Fruit fly (Drosophila melanogaster) whole organism, embryonic: ENCODE results near the gene Rab26.

Experiments used
- C15 ChIP-seq: fragments of 200-800 bp; sonication (Bioruptor generic); IDR thresholded peaks from 3 replicates; pipeline ENCODE4 v1.3.6; 2022; ENCODE audit warnings: missing biosample characterization, missing genetic modification characterization
- CG12219 ChIP-seq: fragments of 200-800 bp; sonication (Bioruptor generic); optimal IDR thresholded peaks from 3 replicates; lab custom pipeline; 2018; ENCODE audit warnings: missing biosample characterization, mild to moderate bottlenecking, missing genetic modification characterization
- CG12299 ChIP-seq: fragments of 200-800 bp; sonication (Bioruptor generic); optimal IDR thresholded peaks from 2 replicates; lab custom pipeline; 2018; ENCODE audit warnings: missing biosample characterization, mild to moderate bottlenecking, missing genetic modification characterization
- CG13894 ChIP-seq: fragments of 200-800 bp; sonication (Bioruptor generic); optimal IDR thresholded peaks from 3 replicates; lab custom pipeline; 2018; ENCODE audit warnings: missing biosample characterization, mild to moderate bottlenecking, missing genetic modification characterization, moderate library complexity
- CG14667 ChIP-seq: fragments of 200-800 bp; sonication (Bioruptor generic); IDR thresholded peaks from 2 replicates; pipeline ENCODE4 v1.3.6; 2022; ENCODE audit warnings: missing biosample characterization, missing genetic modification characterization
- CG14710 ChIP-seq: fragments of 200-800 bp; sonication (Bioruptor generic); optimal IDR thresholded peaks from 3 replicates; lab custom pipeline; 2019; ENCODE audit warnings: missing biosample characterization, mild to moderate bottlenecking, missing genetic modification characterization, moderate library complexity
- CG1792 ChIP-seq: fragments of 200-800 bp; sonication (Bioruptor generic); optimal IDR thresholded peaks from 2 replicates; lab custom pipeline; 2016; ENCODE audit warnings: missing biosample characterization, missing genetic modification characterization
- CG2889 ChIP-seq: fragments of 200-800 bp; sonication (Bioruptor generic); IDR thresholded peaks from 3 replicates; pipeline ENCODE4 v1.3.6; 2022; ENCODE audit warnings: missing biosample characterization, missing genetic modification characterization
- CG3838 ChIP-seq: fragments of 200-800 bp; sonication (Bioruptor generic); optimal IDR thresholded peaks from 3 replicates; lab custom pipeline; 2016; ENCODE audit warnings: missing biosample characterization, missing genetic modification characterization
- CG7556 ChIP-seq: fragments of 200-800 bp; sonication (Bioruptor generic); optimal IDR thresholded peaks from 2 replicates; lab custom pipeline; 2017; ENCODE audit warnings: missing biosample characterization, mild to moderate bottlenecking, missing genetic modification characterization
- CG7839 ChIP-seq: fragments of 200-800 bp; sonication (Bioruptor generic); optimal IDR thresholded peaks from 3 replicates; lab custom pipeline; 2018; ENCODE audit warnings: missing biosample characterization, mild to moderate bottlenecking, missing genetic modification characterization, moderate library complexity
- CG7963 ChIP-seq: fragments of 200-800 bp; sonication (Bioruptor generic); IDR thresholded peaks from 3 replicates; pipeline ENCODE4 v1.3.6; 2022; ENCODE audit warnings: missing biosample characterization, missing genetic modification characterization; ENCODE audit not compliant: partially characterized antibody
- CG8089 ChIP-seq: fragments of 200-800 bp; sonication (Bioruptor generic); optimal IDR thresholded peaks from 3 replicates; lab custom pipeline; 2016; ENCODE audit warnings: missing biosample characterization, missing genetic modification characterization
- Chrac-16 ChIP-seq: fragments of 200-800 bp; sonication (Bioruptor generic); optimal IDR thresholded peaks from 3 replicates; lab custom pipeline; 2016; ENCODE audit warnings: missing biosample characterization, missing genetic modification characterization
- CrebB ChIP-seq: fragments of 200-800 bp; sonication (Bioruptor generic); optimal IDR thresholded peaks from 3 replicates; lab custom pipeline; 2018; ENCODE audit warnings: missing biosample characterization, mild to moderate bottlenecking, missing genetic modification characterization
- Deaf1 ChIP-seq: fragments of 200-800 bp; optimal IDR thresholded peaks from 3 replicates; lab custom pipeline; 2019; ENCODE audit warnings: missing biosample characterization, mild to moderate bottlenecking, missing genetic modification characterization, moderate library complexity
- Dek ChIP-seq: fragments of 200-800 bp; sonication (Bioruptor generic); optimal IDR thresholded peaks from 3 replicates; lab custom pipeline; 2019; ENCODE audit warnings: missing biosample characterization, mild to moderate bottlenecking, missing genetic modification characterization, moderate library complexity
- Doc2 ChIP-seq: fragments of 200-800 bp; sonication (Bioruptor generic); IDR thresholded peaks from 2 replicates; pipeline ENCODE4 v1.3.6; 2022; ENCODE audit warnings: missing biosample characterization, missing genetic modification characterization
- Ets65A ChIP-seq: fragments of 200-800 bp; sonication (Bioruptor generic); peaks from one replicate; lab custom pipeline; 2016; ENCODE audit warnings: missing biosample characterization, missing genetic modification characterization
- Fer3 ChIP-seq: fragments of 200-800 bp; sonication (Bioruptor generic); optimal IDR thresholded peaks from 2 replicates; lab custom pipeline; 2018; ENCODE audit warnings: missing biosample characterization, mild to moderate bottlenecking, missing genetic modification characterization, moderate library complexity
- HHEX ChIP-seq: fragments of 200-800 bp; sonication (Bioruptor generic); optimal IDR thresholded peaks from 3 replicates; lab custom pipeline; 2017; ENCODE audit warnings: missing biosample characterization, mild to moderate bottlenecking, missing genetic modification characterization, missing genetic modification reagents
- Hr3 ChIP-seq: fragments of 200-800 bp; sonication (Bioruptor generic); optimal IDR thresholded peaks from 3 replicates; lab custom pipeline; 2016; ENCODE audit warnings: missing biosample characterization, missing genetic modification characterization
- Meics ChIP-seq: fragments of 200-800 bp; sonication (Bioruptor generic); optimal IDR thresholded peaks from 2 replicates; lab custom pipeline; 2017; ENCODE audit warnings: missing biosample characterization, mild to moderate bottlenecking, missing genetic modification characterization
- Mrtf ChIP-seq: fragments of 200-800 bp; sonication (Bioruptor generic); IDR thresholded peaks from 3 replicates; pipeline ENCODE4 v1.3.6; 2022; ENCODE audit warnings: missing biosample characterization, missing genetic modification characterization
- Neu2 ChIP-seq: fragments of 200-800 bp; sonication (Bioruptor generic); optimal IDR thresholded peaks from 3 replicates; lab custom pipeline; 2016; ENCODE audit warnings: missing biosample characterization, missing genetic modification characterization, borderline replicate concordance
- Oaz ChIP-seq: fragments of 200-800 bp; sonication (Bioruptor generic); IDR thresholded peaks from 2 replicates; pipeline ENCODE4 v1.3.6; 2022; ENCODE audit warnings: missing biosample characterization, missing genetic modification characterization
- bowl ChIP-seq: fragments of 200-800 bp; sonication (Bioruptor generic); IDR thresholded peaks from 2 replicates; pipeline ENCODE4 v1.3.6; 2022; ENCODE audit warnings: missing biosample characterization, missing genetic modification characterization
- caup ChIP-seq: fragments of 200-800 bp; sonication (Bioruptor generic); optimal IDR thresholded peaks from 3 replicates; lab custom pipeline; 2017; ENCODE audit warnings: missing biosample characterization, mild to moderate bottlenecking, missing genetic modification characterization, moderate library complexity; ENCODE audit not compliant: severe bottlenecking
- chinmo ChIP-seq: fragments of 200-800 bp; sonication (Bioruptor generic); IDR thresholded peaks from 4 replicates; pipeline ENCODE4 v1.3.6; 2022; ENCODE audit warnings: missing biosample characterization, missing genetic modification characterization; ENCODE audit not compliant: partially characterized antibody
- corto ChIP-seq: fragments of 200-800 bp; sonication (Bioruptor generic); optimal IDR thresholded peaks from 2 replicates; lab custom pipeline; 2016; ENCODE audit warnings: missing biosample characterization, mild to moderate bottlenecking, missing genetic modification characterization, moderate library complexity
- crc ChIP-seq: fragments of 200-800 bp; sonication (Bioruptor generic); optimal IDR thresholded peaks from 2 replicates; lab custom pipeline; 2016; ENCODE audit warnings: missing biosample characterization, missing genetic modification characterization
- crp ChIP-seq, 2 experiments: fragments of 200-800 bp; sonication (Bioruptor generic); optimal IDR thresholded peaks; 2 replicates in 1 of 2; 3 replicates in 1 of 2; lab custom pipeline; 2017; ENCODE audit warnings: missing biosample characterization in 2 of 2, missing genetic modification characterization in 2 of 2, mild to moderate bottlenecking in 1 of 2, moderate library complexity in 1 of 2
- ems ChIP-seq: fragments of 200-800 bp; sonication (Bioruptor generic); optimal IDR thresholded peaks from 3 replicates; lab custom pipeline; 2016; ENCODE audit warnings: missing biosample characterization, missing genetic modification characterization
- fd3F ChIP-seq: fragments of 200-800 bp; sonication (Bioruptor generic); optimal IDR thresholded peaks from 2 replicates; lab custom pipeline; 2018; ENCODE audit warnings: missing biosample characterization, mild to moderate bottlenecking, missing genetic modification characterization, moderate library complexity
- grau ChIP-seq: fragments of 200-800 bp; optimal IDR thresholded peaks from 3 replicates; lab custom pipeline; 2019; ENCODE audit warnings: missing biosample characterization, mild to moderate bottlenecking, missing genetic modification characterization, moderate library complexity
- hbn ChIP-seq: fragments of 200-800 bp; sonication (Bioruptor generic); IDR thresholded peaks from 2 replicates; pipeline ENCODE4 v1.3.6; 2022; ENCODE audit warnings: missing biosample characterization, missing genetic modification characterization; ENCODE audit not compliant: partially characterized antibody
- inv ChIP-seq: fragments of 200-800 bp; sonication (Bioruptor generic); IDR thresholded peaks from 2 replicates; pipeline ENCODE4 v1.3.6; 2022; ENCODE audit warnings: missing biosample characterization, missing genetic modification characterization; ENCODE audit not compliant: partially characterized antibody
- jigr1 ChIP-seq: fragments of 200-800 bp; sonication (Bioruptor generic); IDR thresholded peaks from 3 replicates; pipeline ENCODE4 v1.3.6; 2022; ENCODE audit warnings: missing biosample characterization, missing genetic modification characterization
- kah ChIP-seq: fragments of 200-800 bp; sonication (Bioruptor generic); optimal IDR thresholded peaks from 2 replicates; lab custom pipeline; 2018; ENCODE audit warnings: missing biosample characterization, mild to moderate bottlenecking, missing genetic modification characterization
- lmd ChIP-seq: fragments of 200-800 bp; sonication (Bioruptor generic); IDR thresholded peaks from 2 replicates; pipeline ENCODE4 v1.3.6; 2022; ENCODE audit warnings: missing biosample characterization, missing genetic modification characterization
- nerfin-1 ChIP-seq: fragments of 200-800 bp; sonication (Bioruptor generic); optimal IDR thresholded peaks from 3 replicates; lab custom pipeline; 2019; ENCODE audit warnings: missing biosample characterization, mild to moderate bottlenecking, missing genetic modification characterization, moderate library complexity
- pb ChIP-seq: fragments of 200-800 bp; sonication (Bioruptor generic); optimal IDR thresholded peaks from 3 replicates; lab custom pipeline; 2016; ENCODE audit warnings: missing biosample characterization, missing genetic modification characterization
- sd ChIP-seq: fragments of 200-800 bp; sonication (Bioruptor generic); optimal IDR thresholded peaks from 3 replicates; lab custom pipeline; 2018; ENCODE audit warnings: missing biosample characterization, mild to moderate bottlenecking, missing genetic modification characterization, moderate library complexity
- sens-2 ChIP-seq: fragments of 200-800 bp; sonication (Bioruptor generic); IDR thresholded peaks from 2 replicates; pipeline ENCODE4 v1.3.6; 2022; ENCODE audit warnings: missing biosample characterization, missing genetic modification characterization
- sima ChIP-seq: fragments of 200-800 bp; sonication (Bioruptor generic); optimal IDR thresholded peaks from 2 replicates; lab custom pipeline; 2016; ENCODE audit warnings: missing biosample characterization, missing genetic modification characterization
- trh ChIP-seq: fragments of 200-800 bp; sonication (Bioruptor generic); optimal IDR thresholded peaks from 2 replicates; lab custom pipeline; 2016; ENCODE audit warnings: missing biosample characterization, missing genetic modification characterization
- ttk ChIP-seq: fragments of 200-800 bp; sonication (Bioruptor generic); IDR thresholded peaks from 2 replicates; pipeline ENCODE4 v2.1.2; 2022; ENCODE audit warnings: missing biosample characterization, missing genetic modification characterization
- wdn ChIP-seq: fragments of 200-800 bp; sonication (Bioruptor generic); IDR thresholded peaks from 2 replicates; pipeline ENCODE4 v1.3.6; 2022; ENCODE audit warnings: missing biosample characterization, missing genetic modification characterization

Rab26 gene

DNA sequence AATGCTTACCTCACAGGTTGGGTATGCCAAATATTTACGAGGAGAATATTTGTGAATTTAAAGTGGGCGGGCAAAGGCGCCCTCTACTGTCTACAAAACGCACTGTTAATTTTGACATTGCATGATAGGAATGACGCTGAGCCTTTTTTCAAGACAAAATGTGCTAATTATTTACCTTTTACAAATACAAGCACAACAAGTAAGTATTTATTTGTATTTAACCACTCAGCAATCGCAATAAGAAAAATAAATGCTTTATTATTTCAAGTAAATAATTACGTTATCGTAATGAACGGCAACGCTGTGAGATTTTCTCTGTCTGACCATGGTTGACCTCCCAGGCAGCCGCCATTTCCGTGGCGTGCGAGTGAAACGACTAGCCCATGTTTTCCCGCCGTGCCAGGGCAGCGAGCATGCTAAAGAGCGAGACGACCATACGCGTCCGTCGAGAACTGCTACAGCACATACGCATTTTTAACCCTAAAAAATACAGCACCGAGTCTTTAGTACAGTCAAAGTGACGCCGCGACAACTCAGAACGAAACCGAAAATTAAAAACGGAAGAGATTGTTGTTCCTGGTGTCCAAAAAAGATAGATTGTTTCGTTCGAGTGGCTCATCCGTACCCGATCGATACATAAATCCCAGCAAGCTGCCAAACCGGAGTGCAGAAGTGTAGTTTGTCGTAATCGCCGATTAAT, 32.8 kb upstream of the Rab26 start, which contains the start of the genes CG12974 and pzg (continued):
- TF ChIP-seq ems, result peak; percentile 63
- peak; percentile 65; the same call in 1 of the 2 replicates for TF ChIP-seq wdn (GFP tag; lab: Robert Waterston, UW)
- peak; percentile 44 for TF ChIP-seq CrebB (tag; lab: Kevin White, UChicago)
- peak; percentile 88 for TF ChIP-seq Hr3 (GFP tag; lab: Kevin White, UChicago)
- peak; percentile 99 for TF ChIP-seq Ets65A
- peak; percentile 25 for TF ChIP-seq Neu2 (GFP tag; lab: Kevin White, UChicago)
- peak; percentile 93 for TF ChIP-seq CG14710
- TF ChIP-seq crp (GFP tag; optimal IDR thresholded peaks at IDR 0.05; lab: Kevin White, UChicago), result peak in 1 of 2 experiments; percentile 64
- TF ChIP-seq Mrtf (GFP tag; lab: Robert Waterston, UW), result peak; percentile 81
- no peak for TF ChIP-seq Deaf1 (tag; lab: Kevin White, UChicago)
- peak; percentile 98 for TF ChIP-seq CG1792
- TF ChIP-seq CG8089 (GFP tag; lab: Kevin White, UChicago), result peak; percentile 80
- peak; percentile 56 for TF ChIP-seq Dek (tag; lab: Kevin White, UChicago)
- peak; percentile 78 for TF ChIP-seq nerfin-1 (tag; lab: Kevin White, UChicago)
- peak; percentile 19 for TF ChIP-seq CG12219
- peak; percentile 44 for TF ChIP-seq HHEX
- TF ChIP-seq fd3F, result peak; percentile 54
- TF ChIP-seq lmd, result peak; percentile 93
- no peak for TF ChIP-seq sima (GFP tag; lab: Kevin White, UChicago)
- peak; percentile 85 for TF ChIP-seq inv (GFP tag; lab: Robert Waterston, UW)
- peak; percentile 39 for TF ChIP-seq pb (GFP tag; lab: Kevin White, UChicago)
- peak; percentile 41 for TF ChIP-seq trh (GFP tag; lab: Kevin White, UChicago)
- peak; percentile 68 for TF ChIP-seq Fer3 (tag; lab: Kevin White, UChicago)
- peak; percentile 20 for TF ChIP-seq hbn (GFP tag; lab: Robert Waterston, UW)
- peak; percentile 50 for TF ChIP-seq CG3838 (GFP tag; lab: Kevin White, UChicago)
- peak; percentile 84 for TF ChIP-seq Meics (GFP tag; lab: Kevin White, UChicago)
- TF ChIP-seq chinmo (GFP tag; lab: Robert Waterston, UW), result 0 out of 4 replicates have a peak, but pooled peaks have one; percentile 45
- peak; percentile 78 for TF ChIP-seq grau (tag; lab: Kevin White, UChicago)
- TF ChIP-seq CG7839, result peak; percentile 70
- TF ChIP-seq CG12299 (tag; lab: Kevin White, UChicago), result peak; percentile 20
- TF ChIP-seq bowl (GFP tag; lab: Robert Waterston, UW), result no peak
- peak; percentile 73 for TF ChIP-seq caup (GFP tag; lab: Kevin White, UChicago)
- TF ChIP-seq sd, result peak; percentile 98
- TF ChIP-seq jigr1 (GFP tag; lab: Robert Waterston, UW), result peak; percentile 64; the same call in 1 of the 3 replicates
- peak; percentile 79 for TF ChIP-seq ttk (GFP tag; lab: Robert Waterston, UW)
- no peak for TF ChIP-seq crc (GFP tag; lab: Kevin White, UChicago)
- TF ChIP-seq Chrac-16 (GFP tag; lab: Kevin White, UChicago), result peak; percentile 73
- peak; percentile 80; the same call in 2 of the 3 replicates for TF ChIP-seq CG2889 (GFP tag; lab: Robert Waterston, UW)
- no peak for TF ChIP-seq corto (GFP tag; lab: Kevin White, UChicago)
- peak; percentile 30; the same call in 1 of the 2 replicates for TF ChIP-seq sens-2 (GFP tag; lab: Robert Waterston, UW)
- peak; percentile 61 for TF ChIP-seq CG7556 (GFP tag; lab: Kevin White, UChicago)
- peak; percentile 38 for TF ChIP-seq kah (GFP tag; lab: Kevin White, UChicago)
- TF ChIP-seq Oaz (GFP tag; lab: Robert Waterston, UW), result peak; percentile 90
- TF ChIP-seq CG13894 (tag; lab: Kevin White, UChicago), result peak; percentile 60
- TF ChIP-seq C15 (GFP tag; lab: Robert Waterston, UW), result no peak
- TF ChIP-seq CG14667 (GFP tag; lab: Robert Waterston, UW), result no peak
- TF ChIP-seq CG7963, result peak; percentile 85
- peak; percentile 79 for TF ChIP-seq Doc2 (GFP tag; lab: Robert Waterston, UW)
